Worm (Caenorhabditis elegans) whole organism, young adult: ENCODE data around the gene srx-105.

Source experiments
- B0019.2 ChIP-seq: fragments of 200-800 bp; sonication (Bioruptor generic); conservative IDR thresholded peaks from 2 replicates; pipeline ENCODE4 v1.3.6; 2022; ENCODE audit warnings: missing genetic modification reagents, missing genetic modification characterization, missing compliant biosample characterization
- B0261.1 ChIP-seq: sonication (generic microtip); optimal IDR thresholded peaks from 2 replicates; lab custom pipeline; 2016; ENCODE audit warnings: mild to moderate bottlenecking, missing genetic modification characterization, moderate library complexity, missing compliant biosample characterization
- C06A6.2 ChIP-seq: fragments of 200-800 bp; sonication (Bioruptor generic); conservative IDR thresholded peaks from 2 replicates; pipeline ENCODE4 v1.3.6; 2022; ENCODE audit warnings: missing genetic modification characterization, missing compliant biosample characterization
- D2030.7 ChIP-seq: fragments of 200-800 bp; sonication (Bioruptor generic); IDR thresholded peaks from 2 replicates; pipeline ENCODE4 v1.3.6; 2022; ENCODE audit warnings: missing genetic modification reagents, missing genetic modification characterization, missing compliant biosample characterization
- F23B12.7 ChIP-seq: sonication (generic microtip); optimal IDR thresholded peaks from 2 replicates; lab custom pipeline; 2017; ENCODE audit warnings: missing genetic modification characterization, mild to moderate bottlenecking, missing compliant biosample characterization, antibody characterized with exemption, moderate library complexity; ENCODE audit not compliant: insufficient read depth
- F39B2.1 ChIP-seq: fragments of 200-800 bp; sonication (Bioruptor generic); IDR thresholded peaks from 2 replicates; pipeline ENCODE4 v1.3.6; 2022; ENCODE audit warnings: missing genetic modification reagents, missing genetic modification characterization, missing compliant biosample characterization
- F52B5.7 ChIP-seq: sonication (generic microtip); optimal IDR thresholded peaks from 2 replicates; lab custom pipeline; 2016; ENCODE audit warnings: mild to moderate bottlenecking, missing genetic modification characterization, missing compliant biosample characterization
- F55B11.4 ChIP-seq: sonication (generic microtip); optimal IDR thresholded peaks from 2 replicates; lab custom pipeline; 2016; ENCODE audit warnings: missing compliant biosample characterization, missing genetic modification characterization, borderline replicate concordance; ENCODE audit not compliant: insufficient read depth
- K11D2.4 ChIP-seq: fragments of 200-800 bp; sonication (Bioruptor generic); IDR thresholded peaks from 2 replicates; pipeline ENCODE4 v1.3.6; 2022; ENCODE audit warnings: missing genetic modification reagents, missing genetic modification characterization, missing compliant biosample characterization
- Y67H2A.10 ChIP-seq: fragments of 200-800 bp; sonication (Bioruptor generic); conservative IDR thresholded peaks from 2 replicates; pipeline ENCODE4 v1.3.6; 2022; ENCODE audit warnings: missing genetic modification reagents, missing genetic modification characterization, missing compliant biosample characterization
- Y79H2A.3 ChIP-seq: fragments of 200-800 bp; sonication (Bioruptor generic); conservative IDR thresholded peaks from 2 replicates; pipeline ENCODE4 v1.3.6; 2022; ENCODE audit warnings: missing genetic modification reagents, missing genetic modification characterization, missing compliant biosample characterization
- attf-5 ChIP-seq: fragments of 200-800 bp; sonication (Bioruptor generic); optimal IDR thresholded peaks from 2 replicates; lab custom pipeline; 2018; ENCODE audit warnings: mild to moderate bottlenecking, missing genetic modification characterization, missing compliant biosample characterization
- cebp-2 ChIP-seq: fragments of 200-800 bp; sonication (Bioruptor generic); IDR thresholded peaks from 2 replicates; pipeline ENCODE4 v1.3.6; 2022; ENCODE audit warnings: missing genetic modification characterization, missing compliant biosample characterization
- ceh-100 ChIP-seq: fragments of 200-800 bp; sonication (Bioruptor generic); IDR thresholded peaks from 2 replicates; pipeline ENCODE4 v1.3.6; 2022; ENCODE audit warnings: missing genetic modification reagents, missing genetic modification characterization, missing compliant biosample characterization
- ceh-40 ChIP-seq: fragments of 200-800 bp; sonication (Bioruptor generic); IDR thresholded peaks from 2 replicates; pipeline ENCODE4 v1.3.6; 2022; ENCODE audit warnings: missing genetic modification characterization, missing compliant biosample characterization
- ceh-79 ChIP-seq: sonication (generic microtip); optimal IDR thresholded peaks from 2 replicates; lab custom pipeline; 2017; ENCODE audit warnings: mild to moderate bottlenecking, missing genetic modification characterization, missing compliant biosample characterization
- chd-7 ChIP-seq: sonication (generic microtip); optimal IDR thresholded peaks from 2 replicates; lab custom pipeline; 2016; ENCODE audit warnings: mild to moderate bottlenecking, missing genetic modification characterization, moderate library complexity, missing compliant biosample characterization
- die-1 ChIP-seq: sonication (generic microtip); optimal IDR thresholded peaks from 2 replicates; lab custom pipeline; 2016; ENCODE audit warnings: missing genotype, mild to moderate bottlenecking, missing genetic modification characterization, missing compliant biosample characterization
- egl-18 ChIP-seq: fragments of 200-800 bp; sonication (Bioruptor generic); IDR thresholded peaks from 2 replicates; pipeline ENCODE4 v1.3.6; 2022; ENCODE audit warnings: missing genetic modification reagents, missing genetic modification characterization, missing compliant biosample characterization
- egrh-3 ChIP-seq: fragments of 200-800 bp; sonication (Bioruptor generic); IDR thresholded peaks from 2 replicates; pipeline ENCODE4 v1.3.6; 2022; ENCODE audit warnings: missing genetic modification reagents, missing genetic modification characterization, missing compliant biosample characterization
- ekl-4 ChIP-seq: fragments of 200-800 bp; sonication (Bioruptor generic); IDR thresholded peaks from 2 replicates; pipeline ENCODE4 v1.3.6; 2022; ENCODE audit warnings: missing genetic modification reagents, missing genetic modification characterization, missing compliant biosample characterization
- ets-4 ChIP-seq: fragments of 200-800 bp; sonication (Bioruptor generic); optimal IDR thresholded peaks from 2 replicates; lab custom pipeline; 2018; ENCODE audit warnings: mild to moderate bottlenecking, missing genetic modification characterization, missing compliant biosample characterization
- hlh-26 ChIP-seq: fragments of 200-800 bp; sonication (Bioruptor generic); conservative IDR thresholded peaks from 2 replicates; pipeline ENCODE4 v1.3.6; 2022; ENCODE audit warnings: missing genetic modification reagents, missing genetic modification characterization, missing compliant biosample characterization
- let-526 ChIP-seq: fragments of 200-800 bp; sonication (Bioruptor generic); IDR thresholded peaks from 2 replicates; pipeline ENCODE4 v1.3.6; 2022; ENCODE audit warnings: missing genetic modification reagents, missing genetic modification characterization, missing compliant biosample characterization
- let-607 ChIP-seq, 2 experiments: fragments of 200-800 bp in 1 of 2; sonication (Bioruptor generic) in 1 of 2; sonication (generic microtip) in 1 of 2; optimal IDR thresholded peaks; 2 replicates each; lab custom pipeline; 2016 to 2018; ENCODE audit warnings: mild to moderate bottlenecking in 2 of 2, missing compliant biosample characterization in 2 of 2, missing genetic modification characterization in 2 of 2, moderate library complexity in 2 of 2, missing genotype in 1 of 2
- lin-26 ChIP-seq: fragments of 200-800 bp; sonication (Bioruptor generic); IDR thresholded peaks from 2 replicates; pipeline ENCODE4 v1.3.6; 2022; ENCODE audit warnings: missing genetic modification reagents, missing genetic modification characterization, missing compliant biosample characterization
- lin-54 ChIP-seq: fragments of 200-800 bp; sonication (Bioruptor generic); optimal IDR thresholded peaks from 2 replicates; lab custom pipeline; 2018; ENCODE audit warnings: mild to moderate bottlenecking, missing genetic modification characterization, missing compliant biosample characterization
- lsy-27 ChIP-seq: sonication (generic microtip); optimal IDR thresholded peaks from 2 replicates; lab custom pipeline; 2017; ENCODE audit warnings: missing genetic modification characterization, mild to moderate bottlenecking, missing compliant biosample characterization, antibody characterized with exemption, missing genotype, borderline replicate concordance; ENCODE audit not compliant: insufficient read depth
- nfya-1 ChIP-seq: sonication (generic microtip); optimal IDR thresholded peaks from 2 replicates; lab custom pipeline; 2017; ENCODE audit warnings: antibody characterized with exemption, missing compliant biosample characterization, missing genetic modification characterization, borderline replicate concordance; ENCODE audit not compliant: insufficient read depth
- nfyb-1 ChIP-seq: fragments of 200-800 bp; sonication (Bioruptor generic); IDR thresholded peaks from 2 replicates; pipeline ENCODE4 v1.3.6; 2022; ENCODE audit warnings: missing genetic modification reagents, missing genetic modification characterization, missing compliant biosample characterization
- nhr-120 ChIP-seq: fragments of 200-800 bp; sonication (Bioruptor generic); IDR thresholded peaks from 2 replicates; pipeline ENCODE4 v1.3.6; 2022; ENCODE audit warnings: missing genetic modification characterization, missing compliant biosample characterization
- nhr-27 ChIP-seq: fragments of 200-800 bp; sonication (Bioruptor generic); optimal IDR thresholded peaks from 2 replicates; lab custom pipeline; 2018; ENCODE audit warnings: mild to moderate bottlenecking, missing genetic modification characterization, moderate library complexity, missing compliant biosample characterization
- pbrm-1 ChIP-seq: fragments of 200-800 bp; sonication (Bioruptor generic); IDR thresholded peaks from 2 replicates; pipeline ENCODE4 v1.3.6; 2022; ENCODE audit warnings: missing genetic modification reagents, missing genetic modification characterization, missing compliant biosample characterization
- rcor-1 ChIP-seq: fragments of 200-800 bp; sonication (Bioruptor generic); IDR thresholded peaks from 2 replicates; pipeline ENCODE4 v1.3.6; 2022; ENCODE audit warnings: missing genetic modification reagents, missing genetic modification characterization, missing compliant biosample characterization
- repo-1 ChIP-seq: sonication (generic microtip); optimal IDR thresholded peaks from 2 replicates; lab custom pipeline; 2017; ENCODE audit warnings: mild to moderate bottlenecking, missing genetic modification characterization, missing compliant biosample characterization
- rpc-1 ChIP-seq, 2 experiments: fragments of 150-350 bp in 1 of 2; sonication (generic microtip) in 1 of 2; optimal IDR thresholded peaks; 2 replicates each; lab custom pipeline; 2014 to 2018; ENCODE audit warnings: missing biosample characterization in 1 of 2, missing genetic modification characterization in 1 of 2, missing genetic modification reagents in 1 of 2, missing genotype in 1 of 2
- zim-3 ChIP-seq: sonication (generic microtip); optimal IDR thresholded peaks from 2 replicates; lab custom pipeline; 2017; ENCODE audit warnings: mild to moderate bottlenecking, missing genetic modification characterization, moderate library complexity, missing compliant biosample characterization

Gene srx-105

DNA sequence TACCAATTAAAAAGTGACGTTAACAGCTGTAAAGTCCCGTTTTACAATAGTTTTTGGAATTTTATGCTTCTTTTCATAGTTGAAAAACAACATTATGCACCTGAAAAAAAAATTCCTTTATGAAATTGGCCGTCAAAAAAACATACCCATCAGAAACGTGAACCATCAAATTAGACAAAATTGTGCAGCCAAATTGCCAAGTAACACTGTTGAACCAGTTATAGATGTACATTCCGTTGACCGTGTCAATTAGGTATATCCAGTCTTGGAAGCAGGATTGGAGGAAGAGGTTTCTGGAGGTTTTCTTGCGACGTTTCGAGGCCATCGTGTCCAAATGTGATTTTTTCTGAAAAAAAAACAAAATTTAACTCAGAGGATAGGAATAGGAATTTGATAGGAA, 31.9 kb downstream of the srx-105 start, which contains the start of gene srx-97:
Gene srx-97 (minus strand): TSS at position 101 of the 400 bp plus-strand sequence.
- TF ChIP-seq B0261.1 (tag; lab: Kevin White, UChicago), result no peak
- TF ChIP-seq attf-5 (GFP tag; lab: Kevin White, UChicago), result no peak
- no peak for TF ChIP-seq B0019.2 (GFP tag; lab: Robert Waterston, UW)
- no peak for TF ChIP-seq pbrm-1 (GFP tag; lab: Robert Waterston, UW)
- no peak for TF ChIP-seq Y67H2A.10 (GFP tag; lab: Robert Waterston, UW)
- TF ChIP-seq K11D2.4 (GFP tag; lab: Robert Waterston, UW), result no peak
- TF ChIP-seq C06A6.2 (GFP tag; lab: Robert Waterston, UW), result no peak
- TF ChIP-seq F39B2.1, result no peak
- TF ChIP-seq die-1 (tag; lab: Kevin White, UChicago), result no peak
- no peak for TF ChIP-seq ceh-79 (tag; lab: Kevin White, UChicago)
- no peak for TF ChIP-seq repo-1
- TF ChIP-seq ceh-100 (GFP tag; lab: Robert Waterston, UW), result no peak
- no peak for TF ChIP-seq lin-26
- TF ChIP-seq F23B12.7, result no peak
- no peak for TF ChIP-seq chd-7
- TF ChIP-seq cebp-2, result no peak

DNA sequence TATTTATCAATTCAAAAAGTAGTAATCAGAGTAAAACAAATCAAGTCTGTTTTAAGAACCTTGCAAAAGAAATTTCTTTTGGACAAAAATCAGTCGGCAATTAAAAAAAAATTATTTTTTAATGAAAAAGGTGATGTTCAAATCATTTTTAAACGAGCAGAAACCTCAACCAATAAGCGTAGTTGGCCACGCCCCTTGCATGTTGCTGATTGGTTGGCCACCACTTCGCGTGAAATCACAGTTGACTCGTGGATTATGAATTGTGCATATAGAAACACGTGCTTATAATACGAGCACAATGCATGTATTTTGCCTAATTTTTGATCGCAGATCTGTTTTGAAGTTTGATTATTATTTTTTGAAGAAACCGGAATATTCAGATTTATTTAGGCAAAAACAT, 36.0 kb downstream of the srx-105 start:
- TF ChIP-seq nfyb-1 (GFP tag; lab: Robert Waterston, UW) (0 out of 2 replicates have a peak, but pooled peaks have one; percentile 50), D2030.7 (no peak), rcor-1 (GFP tag; lab: Robert Waterston, UW) (no peak)
- TF ChIP-seq, all 124 proteins: peak for 1

DNA sequence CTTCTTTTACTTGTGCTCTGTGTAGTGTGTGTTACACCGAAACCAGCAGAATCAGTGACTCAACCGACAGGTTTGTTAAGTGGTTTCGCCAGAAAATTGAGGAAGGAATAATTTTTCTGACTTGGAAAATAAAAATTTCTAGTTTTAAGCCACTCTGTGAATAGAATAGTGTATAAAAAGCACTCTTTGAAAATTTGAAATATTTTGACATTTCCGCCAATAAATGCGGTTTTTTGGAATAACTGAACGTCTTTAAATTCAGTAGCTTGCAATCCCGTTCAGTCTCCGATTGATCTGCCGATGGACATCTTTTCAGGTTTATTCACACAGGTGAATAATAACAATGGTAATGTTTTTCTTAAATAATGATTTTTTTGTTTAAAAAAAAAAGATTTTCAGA, 36.7 kb downstream of the srx-105 start, which contains the start of gene F19B10.3:
Gene F19B10.3 (plus strand): TSS at position 301 of the 400 bp plus-strand sequence.
- TF ChIP-seq rpc-1 (optimal IDR thresholded peaks at IDR 0.05; lab: Kevin White, UChicago) (no peak), rpc-1 (tag; optimal IDR thresholded peaks at IDR 0.05; lab: Kevin White, UChicago) (no peak), egl-18 (GFP tag; lab: Robert Waterston, UW) (no peak)

DNA sequence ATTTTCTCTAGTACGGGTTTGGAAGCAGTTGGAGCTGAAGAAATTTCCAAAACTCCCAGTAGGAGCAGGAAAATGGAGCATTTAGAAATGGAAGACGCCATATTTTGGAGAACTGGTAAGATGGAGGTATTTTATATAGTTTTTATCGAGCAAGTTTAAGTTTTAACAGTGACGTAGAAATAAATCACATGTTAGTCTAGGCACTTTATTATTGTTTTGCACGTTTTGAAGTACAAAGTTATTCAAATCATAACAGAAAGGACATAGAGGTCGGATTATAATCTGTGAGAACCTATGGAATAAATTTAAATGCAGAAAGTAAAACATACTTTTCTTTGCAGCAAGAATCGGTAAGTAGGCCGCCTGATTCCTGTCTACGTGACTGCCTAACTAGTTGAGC, 37.4 kb downstream of the srx-105 start, which contains the start of gene F19B10.6:
Gene F19B10.6 (minus strand): TSS at position 101 of the 400 bp plus-strand sequence.
- TF ChIP-seq F55B11.4 (tag; lab: Kevin White, UChicago), result no peak
- TF ChIP-seq K11D2.4 (GFP tag; lab: Robert Waterston, UW), result no peak
- no peak for TF ChIP-seq lin-54 (GFP tag; lab: Kevin White, UChicago)
- TF ChIP-seq nfya-1 (tag; lab: Kevin White, UChicago), result no peak
- TF ChIP-seq zim-3, result no peak
- TF ChIP-seq lsy-27, result no peak
- TF ChIP-seq ekl-4 (GFP tag; lab: Robert Waterston, UW), result no peak
- TF ChIP-seq attf-5 (GFP tag; lab: Kevin White, UChicago), result no peak
- no peak for TF ChIP-seq nhr-120 (GFP tag; lab: Robert Waterston, UW)
- TF ChIP-seq Y79H2A.3, result no peak
- no peak for TF ChIP-seq F23B12.7
- TF ChIP-seq egrh-3 (GFP tag; lab: Robert Waterston, UW), result no peak
- no peak for TF ChIP-seq ets-4 (GFP tag; lab: Kevin White, UChicago)
- no peak for TF ChIP-seq F52B5.7 (tag; lab: Kevin White, UChicago)
- no peak for TF ChIP-seq lin-26
- no peak for TF ChIP-seq hlh-26 (GFP tag; lab: Robert Waterston, UW)
- no peak for TF ChIP-seq let-526 (GFP tag; lab: Robert Waterston, UW)
- no peak for TF ChIP-seq nhr-27
- no peak for TF ChIP-seq ceh-40 (GFP tag; lab: Robert Waterston, UW)
- no peak for TF ChIP-seq let-607 (tag; optimal IDR thresholded peaks at IDR 0.05; lab: Kevin White, UChicago)
